Worm (Caenorhabditis elegans): ENCODE measurements around the gene zchc-1A.

zchc-1A gene

DNA sequence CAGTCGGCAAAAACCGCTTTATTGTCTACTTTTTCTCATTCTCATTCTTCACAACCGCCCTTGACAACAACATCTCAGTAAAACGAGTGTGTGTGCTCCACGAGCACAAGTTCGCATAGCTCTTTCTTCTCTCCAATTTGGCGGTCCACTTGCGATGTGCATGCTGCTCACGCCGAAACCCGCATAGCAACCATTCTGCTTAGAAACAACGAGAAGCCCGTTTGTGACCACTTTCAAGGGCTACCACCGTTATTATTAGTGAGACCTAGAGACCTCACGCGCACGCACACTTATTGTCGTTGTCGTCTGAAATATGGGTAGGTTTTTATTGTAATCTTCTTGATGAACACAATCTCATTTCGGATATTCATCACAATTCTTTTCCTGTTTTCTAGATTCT lies at the start of gene zchc-1A:
Gene zchc-1A (plus strand): TSS at position 114 of the 400 bp plus-strand sequence.
- no peak for TF ChIP-seq nhr-25 (tag; optimal IDR thresholded peaks at IDR 0.05)
- no peak for TF ChIP-seq R02D3.7 (tag; optimal IDR thresholded peaks at IDR 0.05)

DNA sequence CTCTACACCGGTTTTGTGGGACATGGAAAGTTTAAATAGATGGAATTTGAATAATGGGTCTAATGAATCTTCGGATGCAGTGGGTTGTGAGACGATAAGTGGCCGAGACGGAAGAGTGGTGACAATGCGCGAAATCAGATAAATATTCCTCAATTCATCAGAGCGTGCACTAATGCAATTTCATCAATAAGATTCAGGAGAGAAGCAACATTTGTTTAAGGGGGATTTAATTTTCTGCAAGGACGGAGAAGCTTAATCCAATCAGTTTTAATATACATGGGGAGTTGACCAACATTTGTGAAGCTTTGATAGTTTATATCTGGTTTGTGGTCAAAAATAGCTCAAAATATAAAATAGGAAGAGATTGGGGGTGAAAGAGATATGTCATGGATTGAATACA lies 44.7 kb upstream of the zchc-1A start:
- TF ChIP-seq nhr-10 (tag; optimal IDR thresholded peaks at IDR 0.05), result no peak
- TF ChIP-seq sma-9 (GFP tag; optimal IDR thresholded peaks at IDR 0.05), result peak; percentile 20
- TF ChIP-seq sma-9 (tag; optimal IDR thresholded peaks at IDR 0.05), result no peak

ce11 chrX:5131760-5132159 lies 42.4 kb upstream of the zchc-1A start:
- TF ChIP-seq nhr-12 (tag; optimal IDR thresholded peaks at IDR 0.05), result no peak
- TF ChIP-seq unc-39 (tag; optimal IDR thresholded peaks at IDR 0.05), result no peak
- no peak for TF ChIP-seq egl-27 (tag; optimal IDR thresholded peaks at IDR 0.05)
- no peak for TF ChIP-seq unc-62 (GFP tag; optimal IDR thresholded peaks at IDR 0.05)
- TF ChIP-seq Y55F3AM.14 (GFP tag; optimal IDR thresholded peaks at IDR 0.05), result no peak
- TF ChIP-seq mab-5 (tag; optimal IDR thresholded peaks at IDR 0.05), result no peak
- TF ChIP-seq ztf-4 (tag; optimal IDR thresholded peaks at IDR 0.05), result no peak
- TF ChIP-seq peb-1 (tag; optimal IDR thresholded peaks at IDR 0.05), result no peak
- no peak for TF ChIP-seq nhr-23 (tag; optimal IDR thresholded peaks at IDR 0.05)
- no peak for TF ChIP-seq nhr-21 (tag; optimal IDR thresholded peaks at IDR 0.05)
- TF ChIP-seq nhr-10 (tag; optimal IDR thresholded peaks at IDR 0.05), result no peak
- no peak for TF ChIP-seq sma-9 (GFP tag; optimal IDR thresholded peaks at IDR 0.05)
- TF ChIP-seq sma-9 (tag; optimal IDR thresholded peaks at IDR 0.05), result no peak
- no peak for TF ChIP-seq ztf-1 (GFP tag; conservative IDR thresholded peaks at IDR 0.05)

ce11 chrX:5133980-5134379 lies 40.2 kb upstream of the zchc-1A start, which contains the start of gene tbc-7:
Gene tbc-7, plus strand, starts transcription at chrX:5134280.
- TF ChIP-seq unc-62 (GFP tag; optimal IDR thresholded peaks at IDR 0.05) (no peak), lin-13 (GFP tag; optimal IDR thresholded peaks at IDR 0.05) (no peak), ztf-1 (GFP tag; conservative IDR thresholded peaks at IDR 0.05) (no peak), snpc-4 (tag; optimal IDR thresholded peaks at IDR 0.05) (no peak), dmd-4 (tag; optimal IDR thresholded peaks at IDR 0.05) (no peak), nhr-25 (tag; optimal IDR thresholded peaks at IDR 0.05) (no peak), nhr-77 (tag; optimal IDR thresholded peaks at IDR 0.05) (no peak), unc-39 (tag; optimal IDR thresholded peaks at IDR 0.05) (no peak), mab-5 (tag; optimal IDR thresholded peaks at IDR 0.05) (no peak), ceh-16 (tag; optimal IDR thresholded peaks at IDR 0.05) (no peak), elt-1 (tag; optimal IDR thresholded peaks at IDR 0.05) (no peak), nhr-6 (tag; optimal IDR thresholded peaks at IDR 0.05) (no peak), zag-1 (tag; optimal IDR thresholded peaks at IDR 0.05) (no peak), aly-2 (tag; optimal IDR thresholded peaks at IDR 0.05) (no peak), lin-11 (tag; optimal IDR thresholded peaks at IDR 0.05) (no peak)

DNA sequence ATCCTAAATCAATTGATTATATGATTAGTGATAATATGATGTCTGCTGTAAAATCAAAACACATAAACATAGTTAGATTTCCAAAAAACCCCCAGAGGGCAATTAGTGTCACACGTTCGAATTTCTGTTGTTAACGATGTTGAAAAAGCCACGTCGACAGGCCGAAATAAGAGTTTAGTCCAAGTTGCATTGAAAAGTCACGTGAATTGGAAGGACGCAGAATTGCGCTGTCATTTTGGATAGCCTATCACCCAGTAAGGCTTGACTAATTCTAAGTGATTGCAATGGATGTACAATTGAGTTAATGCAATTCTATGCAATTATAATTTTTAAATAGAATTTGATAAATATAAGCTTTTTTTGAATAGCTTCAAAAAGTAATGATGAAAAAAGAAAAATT lies 38.6 kb upstream of the zchc-1A start:
- TF ChIP-seq nhr-129 (tag; optimal IDR thresholded peaks at IDR 0.05) (peak; percentile 24), nhr-25 (tag; optimal IDR thresholded peaks at IDR 0.05) (peak; percentile 8), sma-9 (GFP tag; optimal IDR thresholded peaks at IDR 0.05) (no peak), sma-9 (tag; optimal IDR thresholded peaks at IDR 0.05) (no peak), egl-27 (tag; optimal IDR thresholded peaks at IDR 0.05) (no peak), sma-3 (GFP tag; optimal IDR thresholded peaks at IDR 0.05) (peak; percentile 0), crh-2 (tag; optimal IDR thresholded peaks at IDR 0.05) (peak; percentile 76)

ce11 chrX:5137716-5138470 lies 36.3 kb upstream of the zchc-1A start:
- TF ChIP-seq nhr-129 (tag; optimal IDR thresholded peaks at IDR 0.05) (peak; percentile 5), ceh-82 (tag; optimal IDR thresholded peaks at IDR 0.05) (no peak), nhr-25 (tag; optimal IDR thresholded peaks at IDR 0.05) (peak; percentile 27), lin-13 (GFP tag; optimal IDR thresholded peaks at IDR 0.05) (no peak), nhr-23 (tag; optimal IDR thresholded peaks at IDR 0.05) (no peak), sma-9 (GFP tag; optimal IDR thresholded peaks at IDR 0.05) (peak; percentile 42), sma-9 (tag; optimal IDR thresholded peaks at IDR 0.05) (no peak), elt-1 (tag; optimal IDR thresholded peaks at IDR 0.05) (no peak), ceh-16 (tag; optimal IDR thresholded peaks at IDR 0.05) (peak; percentile 49), mdl-1 (tag; optimal IDR thresholded peaks at IDR 0.05) (no peak), ZK546.5 (tag; optimal IDR thresholded peaks at IDR 0.05) (no peak)
